Fruit fly (Drosophila melanogaster): ENCODE measurements around the gene Trpgamma.

DNA sequence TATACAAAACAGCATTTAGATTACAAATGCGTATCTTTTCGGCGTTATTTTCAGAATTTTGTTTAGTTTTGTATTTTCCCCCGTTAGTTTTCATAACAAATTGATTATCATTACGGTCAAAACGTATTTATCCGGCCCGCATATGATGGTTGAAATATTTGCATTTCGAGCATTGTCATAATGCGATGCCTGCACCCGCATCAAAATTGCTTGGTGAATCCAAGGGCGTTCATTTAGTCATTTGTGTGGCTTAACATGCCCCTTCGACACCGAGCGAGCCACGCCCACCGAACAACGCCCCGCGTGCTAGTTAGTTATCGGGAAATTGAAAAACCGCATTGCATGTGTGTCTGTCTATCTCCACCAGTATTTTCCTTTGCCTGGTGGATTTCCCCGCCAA lies 60.2 kb downstream of the Trpgamma start:
- no peak for TF ChIP-seq Myc (optimal IDR thresholded peaks at IDR 0.05)
- TF ChIP-seq h (optimal IDR thresholded peaks at IDR 0.05), result no peak
- no peak for TF ChIP-seq Sin3A (optimal IDR thresholded peaks at IDR 0.05)
- TF ChIP-seq psq (optimal IDR thresholded peaks at IDR 0.05), result no peak
- no peak for TF ChIP-seq insv (optimal IDR thresholded peaks at IDR 0.05)

All from Kc167 (cell line).